Fruit fly (Drosophila melanogaster): ENCODE results near the gene DIP-iota.
A peak's percentile ranks its signal among the peaks of the same experiment; 100 is the strongest.

DIP-iota gene

DNA sequence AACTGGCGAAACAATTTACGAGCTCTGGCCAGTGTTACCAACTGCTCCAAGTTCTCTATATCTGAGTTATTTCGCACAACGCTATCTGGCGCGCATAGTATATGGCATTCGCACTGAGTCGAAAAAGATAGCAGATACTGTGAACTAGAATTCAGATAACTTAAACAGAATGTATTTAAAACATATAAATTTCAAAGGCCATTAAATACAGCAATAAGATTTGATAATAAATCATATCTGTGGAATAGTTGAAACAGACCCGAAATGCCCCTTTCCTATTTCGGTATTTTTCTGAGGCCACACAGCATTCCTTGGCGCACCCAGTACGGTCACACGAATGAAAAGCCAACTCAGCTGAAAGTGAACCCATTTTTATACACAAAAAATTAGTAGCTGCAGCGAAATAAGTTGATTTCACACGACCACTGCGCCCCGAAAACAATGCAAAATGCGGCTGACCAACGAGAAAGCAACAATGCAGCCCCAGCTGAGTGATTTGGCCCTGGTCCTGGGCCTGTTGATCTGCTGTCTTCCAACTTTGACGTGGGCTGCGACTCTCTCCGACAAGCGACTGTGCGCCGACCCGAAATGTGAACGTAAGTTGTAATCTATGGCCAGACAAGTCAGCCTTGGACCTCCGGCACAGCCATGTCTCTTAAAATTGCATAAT lies 27.7 kb upstream of the DIP-iota start, which contains the start of the genes CG31635 and Tango1 (continued):
- peak; percentile 10 for TF ChIP-seq Xbp1 (GFP tag; optimal IDR thresholded peaks at IDR 0.05)
- TF ChIP-seq CG17612 (GFP tag; IDR thresholded peaks at IDR 0.05) = no peak
- peak; percentile 24 for TF ChIP-seq CG8290 (GFP tag; optimal IDR thresholded peaks at IDR 0.05)
- TF ChIP-seq CG8290 (tag; optimal IDR thresholded peaks at IDR 0.05) = no peak
- no peak for TF ChIP-seq grn (GFP tag; optimal IDR thresholded peaks at IDR 0.05)
- no peak for TF ChIP-seq Fer3 (tag; optimal IDR thresholded peaks at IDR 0.05)
- TF ChIP-seq ken (GFP tag; IDR thresholded peaks at IDR 0.05) = no peak
- no peak for TF ChIP-seq tx (GFP tag; optimal IDR thresholded peaks at IDR 0.05)
- no peak for TF ChIP-seq HLHmδ (GFP tag; optimal IDR thresholded peaks at IDR 0.05)
- TF ChIP-seq Dref (GFP tag; IDR thresholded peaks at IDR 0.05) = no peak
- TF ChIP-seq Optix (GFP tag; IDR thresholded peaks at IDR 0.05) = no peak
- TF ChIP-seq Lhr (GFP tag; optimal IDR thresholded peaks at IDR 0.05) = peak; percentile 73
- TF ChIP-seq bbx (GFP tag; IDR thresholded peaks at IDR 0.05; ENCODE audit: partially characterized antibody) = no peak
- no peak for TF ChIP-seq Hr39 (optimal IDR thresholded peaks at IDR 0.05)
- no peak for TF ChIP-seq ind (GFP tag; optimal IDR thresholded peaks at IDR 0.05)
- TF ChIP-seq tap (tag; optimal IDR thresholded peaks at IDR 0.05) = no peak
- TF ChIP-seq Antp (GFP tag; optimal IDR thresholded peaks at IDR 0.05) = peak; percentile 13
- TF ChIP-seq CG15269 (tag; optimal IDR thresholded peaks at IDR 0.05) = no peak
- no peak for TF ChIP-seq CG8281 (tag; optimal IDR thresholded peaks at IDR 0.05)
- no peak for TF ChIP-seq CG3163 (GFP tag; optimal IDR thresholded peaks at IDR 0.05)
- peak; percentile 27 for TF ChIP-seq sug (tag; optimal IDR thresholded peaks at IDR 0.05)
- no peak for TF ChIP-seq CG11695 (GFP tag; IDR thresholded peaks at IDR 0.05)
- no peak for TF ChIP-seq HmgZ (tag; optimal IDR thresholded peaks at IDR 0.05)
- TF ChIP-seq sima (GFP tag; optimal IDR thresholded peaks at IDR 0.05) = no peak
- TF ChIP-seq CG10209 (GFP tag; optimal IDR thresholded peaks at IDR 0.05) = peak; percentile 7
- TF ChIP-seq Lpt (GFP tag; optimal IDR thresholded peaks at IDR 0.05) = no peak
- no peak for TF ChIP-seq CG2202 (tag; optimal IDR thresholded peaks at IDR 0.05)
- TF ChIP-seq NFAT (GFP tag; IDR thresholded peaks at IDR 0.05) = no peak
- no peak; the same call in 1 of the 2 replicates for TF ChIP-seq Rfx (GFP tag; IDR thresholded peaks at IDR 0.05)
- TF ChIP-seq CG7987 (GFP tag; optimal IDR thresholded peaks at IDR 0.05) = no peak
- peak; percentile 96 for TF ChIP-seq gfzf (GFP tag; optimal IDR thresholded peaks at IDR 0.05)
- peak; percentile 30; the same call in 1 of the 3 replicates for TF ChIP-seq knrl (GFP tag; IDR thresholded peaks at IDR 0.05; ENCODE audit: partially characterized antibody)
- TF ChIP-seq CG5953 (GFP tag; IDR thresholded peaks at IDR 0.05) = no peak
- no peak for TF ChIP-seq ara (GFP tag; IDR thresholded peaks at IDR 0.05)
- no peak for TF ChIP-seq CG14014 (GFP tag; IDR thresholded peaks at IDR 0.05)
- no peak for TF ChIP-seq Hr51 (GFP tag; optimal IDR thresholded peaks at IDR 0.05)
- TF ChIP-seq CG7372 (GFP tag; IDR thresholded peaks at IDR 0.05) = 0 out of 2 replicates have a peak, but pooled peaks have one; percentile 14
- no peak for TF ChIP-seq btn (GFP tag; optimal IDR thresholded peaks at IDR 0.05)
- no peak for TF ChIP-seq CoRest (tag; optimal IDR thresholded peaks at IDR 0.05)
- TF ChIP-seq HLH3B (GFP tag; IDR thresholded peaks at IDR 0.05) = no peak
- TF ChIP-seq repo (GFP tag; optimal IDR thresholded peaks at IDR 0.05) = no peak
- TF ChIP-seq zen (tag; optimal IDR thresholded peaks at IDR 0.05) = peak; percentile 3
- TF ChIP-seq CG17568 (GFP tag; optimal IDR thresholded peaks at IDR 0.05) = no peak
- no peak for TF ChIP-seq wdn (GFP tag; IDR thresholded peaks at IDR 0.05)
- TF ChIP-seq ato (GFP tag; IDR thresholded peaks at IDR 0.05; ENCODE audit: partially characterized antibody) = no peak
- TF ChIP-seq Side (GFP tag; optimal IDR thresholded peaks at IDR 0.05) = no peak
- no peak for TF ChIP-seq CG34224 (GFP tag; IDR thresholded peaks at IDR 0.05; ENCODE audit: partially characterized antibody)
- no peak for TF ChIP-seq CG4360 (GFP tag; IDR thresholded peaks at IDR 0.05)
- no peak for TF ChIP-seq Camta (GFP tag; optimal IDR thresholded peaks at IDR 0.05)
- TF ChIP-seq CG16813 (GFP tag; IDR thresholded peaks at IDR 0.05; ENCODE audit: partially characterized antibody) = no peak
- no peak for TF ChIP-seq emc (GFP tag; optimal IDR thresholded peaks at IDR 0.05)
